Worm (Caenorhabditis elegans) whole organism, dauer: ENCODE results near the gene marg-1.

ENCODE experiments used
- unc-62 ChIP-seq: sonication (generic microtip); optimal IDR thresholded peaks from 2 replicates; lab custom pipeline; 2017; ENCODE audit warnings: missing biosample characterization, missing genetic modification reagents, missing genetic modification characterization

marg-1 gene

DNA sequence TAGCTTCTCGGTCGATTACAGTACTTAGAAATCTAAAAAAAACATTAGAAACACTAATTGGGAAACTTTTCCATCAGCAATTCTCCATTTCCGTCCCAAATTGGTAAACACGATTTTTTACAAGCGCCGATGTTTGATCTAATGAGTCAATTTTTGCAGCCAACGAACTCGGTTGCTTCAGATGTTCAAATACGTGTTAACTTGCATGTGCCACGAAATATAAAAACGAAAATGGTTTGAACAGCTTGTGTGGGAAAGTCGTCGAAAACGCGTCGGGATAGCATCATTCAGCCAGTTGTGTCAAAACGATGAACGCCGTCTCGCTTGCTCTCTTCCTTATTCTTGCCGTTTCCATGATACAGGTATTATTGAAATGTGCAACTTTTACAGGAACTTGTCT is 23.9 kb upstream of the marg-1 start, which contains the start of gene F35A5.2:
Gene F35A5.2, plus strand, starts transcription at position 301 of the 400 bp plus-strand sequence.
- no peak for TF ChIP-seq unc-62

DNA sequence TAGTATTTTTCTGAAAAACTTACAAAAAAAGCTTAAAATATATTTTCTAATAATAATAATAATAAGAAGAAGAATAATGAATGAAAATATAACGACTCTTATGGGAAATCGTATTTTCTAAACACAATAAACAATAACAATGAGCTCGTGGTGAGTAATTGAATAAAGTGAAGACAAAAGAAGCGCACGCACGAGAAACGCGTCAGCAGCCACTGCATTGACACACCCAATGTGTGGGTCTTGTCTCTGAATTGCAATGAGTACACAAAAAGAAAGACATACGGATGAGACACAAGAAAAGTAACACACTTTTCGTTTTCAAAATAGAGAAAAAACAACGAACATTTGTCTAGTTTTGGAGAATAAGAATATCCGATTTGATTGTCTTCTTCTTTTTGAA is 22.4 kb upstream of the marg-1 start, which contains the start of gene F35A5.8:
Gene F35A5.8, minus strand, starts transcription at position 151 of the 400 bp plus-strand sequence.
- no peak for TF ChIP-seq unc-62

DNA sequence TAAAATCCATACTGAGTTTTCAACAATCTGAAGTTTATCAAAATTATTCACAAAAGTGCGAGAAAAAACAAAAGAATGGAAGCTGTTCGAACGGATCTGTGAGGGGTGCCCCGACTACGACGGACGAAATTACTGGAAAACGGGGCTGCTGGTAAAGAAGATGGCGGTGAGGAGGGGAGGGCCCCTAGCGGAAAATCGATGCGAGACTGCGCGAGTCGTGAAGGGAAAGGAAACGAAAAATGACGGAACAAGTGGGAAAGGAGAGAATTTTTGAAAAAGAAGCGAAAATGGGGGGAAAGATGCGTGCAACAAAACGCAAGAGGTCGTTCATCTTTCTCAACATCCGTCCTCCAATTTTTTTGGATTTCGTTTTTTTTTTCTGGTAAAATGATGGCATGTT is 21.8 kb upstream of the marg-1 start:
- no peak for TF ChIP-seq unc-62

DNA sequence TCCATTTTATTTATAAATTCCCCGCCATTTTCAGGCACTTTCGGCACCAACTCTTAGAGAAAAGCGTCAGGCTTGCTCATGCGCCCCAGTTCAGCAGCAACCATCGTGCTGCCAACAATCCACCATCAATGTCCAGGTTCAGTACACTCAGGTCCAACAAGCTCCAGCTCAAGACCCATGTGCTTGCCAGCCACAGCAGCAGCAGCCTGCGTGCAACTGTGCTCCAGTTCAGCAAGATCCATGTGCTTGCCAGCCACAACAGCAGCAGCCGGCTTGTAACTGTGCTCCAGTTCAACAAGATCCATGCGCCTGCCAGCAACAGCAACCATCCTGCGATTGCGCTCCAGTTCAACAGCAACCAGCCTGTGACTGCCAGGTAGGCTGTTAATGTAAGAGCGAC is 17.3 kb upstream of the marg-1 start:
- no peak for TF ChIP-seq unc-62

DNA sequence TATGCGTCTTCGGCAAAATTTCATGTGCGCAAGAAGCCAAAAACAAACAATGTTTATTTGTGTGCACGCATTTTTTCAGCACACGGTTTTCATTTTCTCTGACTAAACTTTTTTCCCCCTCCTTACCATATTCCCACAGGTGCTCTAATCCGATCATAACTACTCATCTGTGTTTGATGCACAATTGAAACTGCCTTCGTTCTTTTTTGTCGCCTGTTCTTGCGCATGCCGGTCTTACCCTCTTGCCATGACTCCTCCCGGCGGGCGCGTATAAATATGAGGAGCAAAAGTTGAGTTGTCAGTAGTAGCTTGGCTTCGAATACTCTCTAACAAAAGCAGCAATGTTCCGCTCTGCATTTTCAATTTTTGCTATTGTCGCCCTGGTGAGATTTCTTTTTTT is 16.9 kb upstream of the marg-1 start, which contains the start of gene abu-10:
Gene abu-10, plus strand, starts transcription at position 301 of the 400 bp plus-strand sequence.
- TF ChIP-seq unc-62, result no peak

DNA sequence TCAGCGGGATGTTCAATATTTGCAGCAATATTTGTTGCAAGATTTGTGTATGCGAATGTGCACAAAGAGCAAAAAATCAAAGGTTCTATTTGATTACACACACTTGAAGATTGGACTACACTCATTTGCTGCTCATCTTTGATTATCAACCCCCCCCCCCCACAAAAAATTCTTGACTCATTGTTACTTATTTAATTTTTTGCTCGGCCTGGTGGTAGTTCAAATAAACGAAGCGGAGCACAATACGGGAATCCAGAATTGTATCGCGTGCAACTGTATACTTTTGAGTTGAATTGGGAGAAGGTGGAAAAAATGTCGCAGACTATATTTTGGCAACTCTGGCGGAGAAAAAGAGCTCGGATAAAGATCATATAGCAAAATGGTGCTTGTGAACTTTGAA is 14.7 kb upstream of the marg-1 start, which contains the start of gene F35A5.5:
Gene F35A5.5, minus strand, starts transcription at position 101 of the 400 bp plus-strand sequence.
- no peak for TF ChIP-seq unc-62

DNA sequence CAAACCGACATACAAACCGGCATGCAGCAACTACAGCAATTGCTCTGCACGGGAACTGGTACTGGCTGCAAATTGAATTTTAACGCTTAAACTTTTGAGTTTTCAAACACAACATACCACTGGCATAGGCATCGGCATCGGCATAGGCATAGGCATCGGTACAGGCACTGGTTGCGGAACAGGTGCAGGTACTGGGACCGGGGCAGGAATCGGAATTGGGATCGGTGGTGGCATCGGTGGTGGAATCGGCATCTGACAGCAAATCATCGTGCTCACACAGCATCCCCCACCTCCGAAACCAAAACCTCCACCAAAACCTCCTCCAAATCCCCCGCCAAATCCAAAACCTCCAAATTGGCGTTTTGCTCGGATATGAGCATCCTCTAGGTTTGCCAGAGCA is 13.2 kb upstream of the marg-1 start:
- TF ChIP-seq unc-62, result no peak

DNA sequence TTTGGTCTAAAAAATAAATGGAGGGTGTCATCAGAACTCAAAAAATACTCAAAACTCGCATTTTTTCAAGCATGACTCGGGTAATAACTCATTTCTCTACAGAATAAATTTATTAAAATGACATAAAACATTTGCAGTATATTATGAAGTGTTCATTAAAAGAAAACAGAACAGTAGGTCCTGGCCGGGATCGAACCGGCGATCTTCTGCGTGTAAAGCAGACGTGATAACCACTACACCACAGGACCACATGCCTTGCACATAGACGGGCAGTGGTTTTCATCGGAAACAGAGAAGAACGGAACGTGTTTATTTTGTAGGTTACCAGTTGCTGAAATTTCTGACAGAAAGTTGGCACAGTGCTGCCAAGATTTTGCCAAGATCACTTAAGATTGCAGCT is 12.4 kb upstream of the marg-1 start:
- TF ChIP-seq unc-62, result no peak

DNA sequence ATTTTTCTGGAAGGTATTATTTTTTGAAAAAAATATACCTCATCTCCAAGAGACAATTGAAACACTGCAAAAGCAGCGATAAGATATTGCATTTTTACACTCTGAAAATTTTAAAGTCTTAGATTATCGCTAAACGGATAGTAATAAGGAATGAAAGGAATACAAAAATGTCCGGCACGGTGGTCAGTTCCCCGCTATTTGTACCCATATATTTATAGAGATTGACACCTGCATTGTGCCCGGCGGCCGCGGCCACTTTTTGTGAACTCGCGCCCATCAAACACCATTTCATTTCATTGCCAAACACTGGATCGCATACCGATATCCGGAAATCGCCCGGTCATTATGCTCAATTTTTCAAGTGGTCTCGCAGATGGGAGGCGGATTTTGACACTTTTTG is 11.8 kb upstream of the marg-1 start, which contains the start of gene idpp-5:
Gene idpp-5, minus strand, starts transcription at position 101 of the 400 bp plus-strand sequence.
- no peak for TF ChIP-seq unc-62

DNA sequence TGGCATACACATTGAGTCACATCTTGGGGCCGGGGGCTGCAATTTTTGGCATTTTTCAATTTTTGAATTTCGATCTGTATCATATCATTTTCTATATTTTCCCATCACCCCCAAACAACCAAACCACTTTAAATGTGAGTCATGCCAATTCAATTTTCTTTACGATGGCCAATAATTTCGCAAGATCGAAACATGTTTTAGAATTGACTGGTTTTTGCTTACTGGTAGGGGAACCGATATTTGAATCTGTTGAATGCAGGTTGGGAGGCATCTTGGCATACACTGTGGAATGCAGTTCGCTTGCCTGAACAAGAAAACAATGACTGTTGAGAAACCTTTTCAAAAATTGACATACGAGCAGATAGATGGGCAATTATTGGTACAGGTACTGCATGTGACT is 10.2 kb upstream of the marg-1 start:
- no peak for TF ChIP-seq unc-62

DNA sequence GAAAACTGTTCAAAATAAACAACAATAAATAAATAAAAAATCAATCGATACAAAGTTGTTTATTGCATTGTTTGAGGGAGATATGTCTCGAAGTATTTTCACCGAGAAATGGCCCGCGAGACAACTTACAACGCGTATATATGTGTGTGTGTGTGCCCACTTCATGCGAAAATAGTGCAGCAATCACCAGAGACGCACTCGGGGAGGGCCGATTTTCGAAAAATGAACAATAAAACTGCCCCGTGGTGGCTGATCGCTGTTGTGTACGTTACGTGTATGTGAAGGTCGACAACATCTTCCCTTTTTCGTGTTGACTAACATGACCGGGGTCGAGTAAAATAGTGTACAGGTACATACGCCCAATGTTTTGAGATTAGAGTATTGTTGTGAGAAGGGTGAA is 7.5 kb upstream of the marg-1 start:
- TF ChIP-seq unc-62, result no peak

DNA sequence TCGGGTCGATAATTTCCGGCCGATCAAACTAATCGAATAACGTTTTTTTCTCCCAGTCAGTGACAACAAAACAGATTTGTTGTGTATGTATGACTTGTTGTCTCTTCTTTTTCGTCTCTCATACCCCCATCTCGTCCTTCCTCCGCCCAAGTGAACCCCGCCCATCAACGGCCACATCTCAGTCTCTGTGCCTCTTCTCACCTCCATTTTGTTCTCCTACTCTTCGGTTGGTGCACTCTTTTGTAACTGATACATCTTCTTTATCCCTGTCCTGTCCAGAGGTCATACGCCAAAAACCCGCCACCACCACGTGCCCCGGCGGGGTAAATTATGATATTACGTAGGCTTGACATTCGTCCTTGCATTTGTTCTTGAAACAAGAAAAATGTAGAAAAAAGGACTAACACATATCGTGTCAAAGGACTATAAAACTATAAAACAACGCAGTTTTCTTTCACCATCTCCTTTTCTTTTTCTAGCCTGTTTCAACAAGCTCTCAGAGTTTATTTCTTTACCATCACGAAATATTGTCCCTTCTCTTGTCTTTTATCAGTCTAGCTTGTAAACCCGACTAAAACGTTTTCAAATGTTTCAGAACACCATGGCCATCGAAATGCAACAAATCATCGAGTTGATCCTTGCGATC is 6.6 kb upstream of the marg-1 start, which contains the start of gene pmpl-1:
Gene pmpl-1, plus strand, starts transcription at position 596 of the 646 bp plus-strand sequence.
- no peak for TF ChIP-seq unc-62

DNA sequence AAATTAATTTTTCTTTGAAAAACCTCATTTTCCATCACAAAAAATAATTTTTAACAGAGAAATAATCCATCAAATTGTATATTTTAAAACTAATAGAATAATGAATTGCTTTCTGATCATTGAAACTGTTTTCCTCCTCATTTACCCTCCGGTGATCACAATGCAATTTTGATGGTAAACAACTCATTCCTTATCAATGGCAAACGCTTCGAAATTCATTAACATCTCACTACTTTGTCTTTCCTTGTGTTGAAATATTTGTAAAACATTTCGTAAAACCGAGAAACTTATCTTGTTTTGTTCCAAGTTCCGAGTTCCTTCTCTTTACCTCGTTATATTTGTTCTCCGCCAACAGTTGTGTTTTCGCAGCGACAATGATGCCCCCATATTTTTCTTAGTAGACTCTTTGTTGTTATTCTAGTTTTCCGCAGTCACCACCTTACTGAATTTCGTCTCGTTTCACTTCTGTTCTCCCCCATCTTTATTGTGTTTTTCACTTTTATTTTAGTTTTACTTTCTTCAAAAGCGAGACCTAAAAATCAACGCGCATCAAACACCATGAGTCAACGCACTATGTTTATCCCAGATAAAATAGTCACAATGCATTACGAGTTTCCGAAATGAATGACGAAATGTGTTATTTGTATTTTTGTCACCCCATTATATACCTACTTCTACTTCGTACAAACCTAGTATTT is 4.3 kb upstream of the marg-1 start:
- TF ChIP-seq unc-62, result no peak

DNA sequence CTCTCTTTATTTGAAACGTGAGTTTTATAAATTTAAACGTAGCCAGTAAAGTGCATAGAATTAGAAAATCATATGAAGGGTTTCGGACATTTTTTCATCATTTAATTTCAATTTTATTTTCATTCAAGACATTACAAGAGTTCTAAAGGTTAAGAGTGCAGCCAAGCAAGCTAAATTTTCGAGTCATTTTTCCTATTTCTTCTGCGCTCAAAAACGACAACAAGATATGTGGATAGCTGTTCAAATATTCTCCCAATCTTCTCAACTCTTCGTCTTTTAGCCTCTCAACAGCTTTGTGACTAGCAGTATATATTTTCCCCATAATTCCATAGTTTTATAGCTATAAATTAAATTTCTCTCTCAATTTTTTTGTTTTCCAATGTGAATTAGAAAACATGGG is 2.7 kb upstream of the marg-1 start:
- TF ChIP-seq unc-62, result no peak

DNA sequence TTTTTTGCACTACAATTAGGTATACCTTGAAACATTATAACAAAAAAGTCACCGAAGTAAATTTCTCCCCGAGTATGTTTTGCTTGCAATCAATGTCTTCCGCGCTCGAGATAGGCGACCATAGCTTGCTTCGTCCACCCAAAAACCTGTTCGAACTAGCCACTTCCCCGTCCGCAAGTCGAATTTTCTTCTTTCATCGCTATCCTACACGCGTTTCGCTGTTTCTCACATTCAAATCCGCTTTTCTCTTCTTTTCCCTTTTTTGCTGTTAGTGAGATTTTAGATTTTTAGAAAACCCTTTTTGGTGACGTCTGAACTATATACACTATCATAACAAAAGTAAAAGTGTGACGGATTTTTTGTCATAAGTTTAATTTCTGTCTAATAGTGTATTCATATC is 7.7 kb downstream of the marg-1 start:
- TF ChIP-seq unc-62, result no peak

DNA sequence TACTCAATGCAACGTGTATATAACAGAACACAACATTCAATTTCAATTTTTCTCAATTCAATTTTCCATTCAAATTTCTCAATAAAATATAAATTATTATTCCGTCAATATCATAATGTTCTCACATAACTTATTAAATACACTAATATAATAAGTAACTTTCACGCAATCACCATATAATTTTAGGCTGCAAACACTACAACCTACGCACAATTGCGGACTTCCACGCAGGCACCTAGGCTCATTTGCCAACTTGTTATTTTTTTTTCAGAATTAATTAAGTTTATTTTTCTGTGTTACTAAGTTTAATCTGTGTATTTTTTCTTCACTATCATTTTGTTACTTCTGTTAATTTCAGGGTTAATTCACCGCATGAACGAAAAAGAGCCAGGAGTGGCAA is 8.5 kb downstream of the marg-1 start, which contains the start of gene F47B7.2:
Gene F47B7.2, plus strand, starts transcription at position 358 of the 400 bp plus-strand sequence.
- TF ChIP-seq unc-62, result no peak

DNA sequence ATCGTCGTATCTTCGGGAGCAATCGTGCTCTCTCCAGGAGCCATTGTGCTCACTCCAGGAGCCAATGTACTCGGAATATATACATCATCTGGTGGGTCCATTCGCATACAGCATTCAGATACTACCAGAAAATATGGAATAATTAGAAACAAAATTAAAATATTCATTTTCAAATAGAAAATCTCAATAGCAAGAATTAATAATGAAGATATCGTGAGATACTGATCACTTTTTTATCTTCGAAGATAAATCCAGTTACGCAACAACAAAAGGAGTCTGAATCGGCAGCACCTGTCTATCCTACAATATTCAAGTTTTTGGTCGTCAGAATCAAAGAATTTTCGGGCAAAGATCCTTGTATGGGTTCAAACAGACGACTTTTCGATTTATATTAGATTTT is 12.2 kb downstream of the marg-1 start, which contains the start of gene F47B7.5:
Gene F47B7.5, minus strand, starts transcription at position 101 of the 400 bp plus-strand sequence.
- no peak for TF ChIP-seq unc-62

DNA sequence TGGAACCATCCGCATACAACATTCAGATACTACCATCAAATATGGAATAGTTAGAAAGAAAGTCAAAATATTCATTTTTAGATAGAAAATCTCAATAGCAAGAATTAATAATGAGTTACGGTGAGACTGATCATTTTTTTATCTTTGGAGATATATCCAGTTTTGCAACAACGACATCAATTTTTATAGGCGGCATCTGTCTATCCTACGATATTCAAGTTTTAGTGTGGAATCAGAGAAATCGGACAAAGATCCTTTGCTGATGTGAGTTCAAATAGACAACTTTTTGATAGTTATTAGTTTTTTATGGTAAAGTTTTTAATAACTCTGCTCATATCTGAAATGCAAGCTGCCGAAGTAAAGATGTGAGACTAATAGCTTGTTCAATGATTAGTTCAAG is 14.4 kb downstream of the marg-1 start, which contains the start of gene F47B7.4:
Gene F47B7.4, minus strand, starts transcription at position 101 of the 400 bp plus-strand sequence.
- TF ChIP-seq unc-62, result no peak
